Worm (Caenorhabditis elegans) whole organism, young adult: ENCODE results near the gene hda-11.

Source experiments
- D2030.7 ChIP-seq: fragments of 200-800 bp; sonication (Bioruptor generic); IDR thresholded peaks from 2 replicates; pipeline ENCODE4 v1.3.6; 2022; ENCODE audit warnings: missing genetic modification reagents, missing genetic modification characterization, missing compliant biosample characterization
- ama-1 ChIP-seq, 3 experiments: fragments of 150-350 bp in 1 of 3; sonication (generic microtip) in 2 of 3; optimal IDR thresholded peaks; 2 replicates each; lab custom pipeline; 2014 to 2018; ENCODE audit warnings: missing biosample characterization in 2 of 3, missing genetic modification characterization in 2 of 3, missing genetic modification reagents in 2 of 3
- mes-4 ChIP-seq: sonication (generic microtip); optimal IDR thresholded peaks from 2 replicates; lab custom pipeline; 2016; ENCODE audit warnings: missing genotype, missing genetic modification characterization, missing compliant biosample characterization
- nfyb-1 ChIP-seq: fragments of 200-800 bp; sonication (Bioruptor generic); IDR thresholded peaks from 2 replicates; pipeline ENCODE4 v1.3.6; 2022; ENCODE audit warnings: missing genetic modification reagents, missing genetic modification characterization, missing compliant biosample characterization
- unc-62 ChIP-seq: fragments of 150-350 bp; optimal IDR thresholded peaks from 2 replicates; lab custom pipeline; 2014; ENCODE audit warnings: missing biosample characterization, missing genetic modification reagents, missing genetic modification characterization

DNA sequence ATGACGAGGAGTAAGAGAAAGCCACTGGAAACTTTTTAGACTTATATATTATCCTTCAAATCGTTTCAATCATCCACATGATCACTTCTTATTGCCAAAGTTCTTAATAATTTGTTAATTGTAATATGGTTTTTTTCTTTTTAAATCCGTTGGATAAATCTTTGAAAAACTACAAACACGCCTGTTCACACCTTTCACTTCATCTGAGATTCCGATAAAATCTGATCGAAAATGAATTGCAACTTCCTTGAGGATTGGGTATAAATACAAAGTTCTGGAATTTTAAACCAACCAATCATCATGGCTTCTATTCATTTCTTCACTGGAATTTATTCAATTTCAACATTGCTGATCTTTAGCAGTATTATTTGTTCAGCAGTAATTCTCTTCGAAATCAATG, 34.6 kb downstream of the hda-11 start, which contains the start of gene col-152:
- TF ChIP-seq nfyb-1 (GFP tag; lab: Robert Waterston, UW): no peak
- no peak for TF ChIP-seq D2030.7
- no peak for TF ChIP-seq mes-4 (tag; lab: Kevin White, UChicago)
- no peak for TF ChIP-seq unc-62 (GFP tag; lab: Kevin White, UChicago)
- no peak for TF ChIP-seq ama-1 (optimal IDR thresholded peaks at IDR 0.05; lab: Kevin White, UChicago)
- TF ChIP-seq ama-1 (GFP tag; optimal IDR thresholded peaks at IDR 0.05; lab: Kevin White, UChicago): no peak
